Fruit fly (Drosophila melanogaster) whole organism, embryonic: Measurements from ENCODE around the gene RhoGAP19D.
A peak's percentile ranks its signal among the peaks of the same experiment; 100 is the strongest.

Experiments
- CG10979 ChIP-seq: fragments of 200-800 bp; sonication (Bioruptor generic); optimal IDR thresholded peaks from 2 replicates; lab custom pipeline; 2018; ENCODE audit warnings: missing biosample characterization, mild to moderate bottlenecking, missing genetic modification characterization, moderate library complexity
- CG8281 ChIP-seq: fragments of 200-800 bp; sonication (Bioruptor generic); optimal IDR thresholded peaks from 2 replicates; lab custom pipeline; 2018; ENCODE audit warnings: missing biosample characterization, mild to moderate bottlenecking, missing genetic modification characterization, moderate library complexity
- Hey ChIP-seq: fragments of 200-800 bp; sonication (Bioruptor generic); optimal IDR thresholded peaks from 3 replicates; lab custom pipeline; 2018; ENCODE audit warnings: missing biosample characterization, mild to moderate bottlenecking, missing genetic modification characterization
- Sin3A ChIP-seq: fragments of >200 bp; optimal IDR thresholded peaks from 2 replicates; lab custom pipeline; 2018
- ato ChIP-seq: fragments of 200-800 bp; sonication (Bioruptor generic); IDR thresholded peaks from 2 replicates; pipeline ENCODE4 v1.3.6; 2022; ENCODE audit warnings: missing biosample characterization, missing genetic modification characterization; ENCODE audit not compliant: partially characterized antibody
- bbx ChIP-seq: fragments of 200-800 bp; sonication (Bioruptor generic); IDR thresholded peaks from 2 replicates; pipeline ENCODE4 v1.3.6; 2022; ENCODE audit warnings: missing biosample characterization, missing genetic modification characterization; ENCODE audit not compliant: partially characterized antibody
- ftz-f1 ChIP-seq: fragments of 200-800 bp; sonication (Bioruptor generic); optimal IDR thresholded peaks from 2 replicates; lab custom pipeline; 2016; ENCODE audit warnings: missing biosample characterization, missing genetic modification characterization
- hbn ChIP-seq: fragments of 200-800 bp; sonication (Bioruptor generic); IDR thresholded peaks from 2 replicates; pipeline ENCODE4 v1.3.6; 2022; ENCODE audit warnings: missing biosample characterization, missing genetic modification characterization; ENCODE audit not compliant: partially characterized antibody
- hth ChIP-seq: fragments of >200 bp; optimal IDR thresholded peaks from 2 replicates; lab custom pipeline; 2017; ENCODE audit warnings: inconsistent platforms
- sens ChIP-seq: fragments of 200-800 bp; sonication (Bioruptor generic); peaks from one replicate; lab custom pipeline; 2016; ENCODE audit warnings: missing biosample characterization, missing genetic modification characterization
- sob ChIP-seq: fragments of 200-800 bp; sonication (Bioruptor generic); IDR thresholded peaks from 2 replicates; pipeline ENCODE4 v1.3.6; 2022; ENCODE audit warnings: missing biosample characterization, missing genetic modification characterization

DNA sequence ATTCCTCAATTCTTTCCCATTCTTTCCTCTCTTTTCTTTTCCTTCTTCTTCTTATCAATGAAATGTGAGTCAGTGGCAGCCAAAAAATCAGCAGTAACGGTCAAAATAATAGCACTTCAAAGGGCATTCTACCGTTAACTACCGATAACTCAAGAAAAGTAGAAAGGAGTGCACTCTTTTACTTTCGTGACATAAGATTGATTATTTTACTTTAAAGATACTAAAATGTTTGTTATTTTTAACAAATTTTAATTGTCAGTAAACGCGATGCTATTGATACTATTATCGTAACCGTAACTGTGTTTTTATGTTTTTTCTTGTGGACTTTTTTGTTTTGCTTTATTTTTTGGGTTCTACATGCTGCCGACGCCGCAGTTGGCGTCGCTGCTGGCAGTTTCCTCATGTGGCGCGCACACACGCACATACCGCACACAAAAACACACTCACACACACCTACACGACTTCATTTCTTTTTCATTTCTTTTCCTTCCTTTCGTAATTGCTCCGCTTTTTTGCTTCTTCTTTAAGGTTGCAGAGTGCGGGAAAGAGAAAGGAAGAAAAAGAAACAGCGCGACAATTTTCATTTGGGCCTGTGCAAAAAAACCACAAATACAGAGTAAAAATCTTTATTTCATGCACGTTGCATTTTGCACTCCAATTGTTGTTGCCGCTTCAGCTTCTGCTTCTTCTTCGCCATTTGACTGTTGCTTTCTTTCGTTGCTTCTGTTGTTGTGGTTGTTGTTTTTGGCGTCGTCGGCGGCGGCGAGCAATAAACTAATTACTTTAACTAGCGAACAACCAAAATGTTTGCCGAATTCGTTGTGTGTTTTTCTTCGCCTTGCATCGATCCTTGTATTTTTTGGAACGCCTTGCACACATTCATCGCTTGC lies 714 bp downstream of the RhoGAP19D start:
- peak; percentile 48 for TF ChIP-seq CG10979 (tag; lab: Kevin White, UChicago)
- no peak for TF ChIP-seq hbn
- TF ChIP-seq Hey (tag; lab: Kevin White, UChicago): no peak
- no peak for TF ChIP-seq CG8281 (tag; lab: Kevin White, UChicago)
- TF ChIP-seq ato (GFP tag; lab: Robert Waterston, UW): no peak
- no peak for TF ChIP-seq bbx (GFP tag; lab: Robert Waterston, UW)
- TF ChIP-seq hth (lab: Kevin White, UChicago): no peak
- TF ChIP-seq Sin3A (lab: Kevin White, UChicago): no peak
- no peak for TF ChIP-seq sob
- TF ChIP-seq sens (GFP tag; lab: Kevin White, UChicago): peak; percentile 79
- TF ChIP-seq ftz-f1 (GFP tag; lab: Kevin White, UChicago): no peak
